Fruit fly (Drosophila melanogaster) Kc167 (cell line): ENCODE results near the gene CG31253.
"Not testable (repeated sequence)": the region's sequence is repeated elsewhere in the genome, so short reads cannot be mapped to it uniquely, and the experiment has no call there.

Experiments
- Myc ChIP-seq: fragments of >200 bp; optimal IDR thresholded peaks from 2 replicates; lab custom pipeline; 2017; ENCODE audit warnings: missing external identifiers
- Sin3A ChIP-seq: fragments of >200 bp; optimal IDR thresholded peaks from 2 replicates; lab custom pipeline; 2018; ENCODE audit warnings: missing external identifiers
- h ChIP-seq: fragments of >200 bp; optimal IDR thresholded peaks from 3 replicates; lab custom pipeline; 2018; ENCODE audit warnings: missing external identifiers
- insv ChIP-seq: fragments of >200 bp; optimal IDR thresholded peaks from 3 replicates; lab custom pipeline; 2018; ENCODE audit warnings: missing external identifiers
- psq ChIP-seq: fragments of >200 bp; optimal IDR thresholded peaks from 2 replicates; lab custom pipeline; 2017; ENCODE audit warnings: missing external identifiers
- ttk ChIP-seq: sonication (Bioruptor generic); optimal IDR thresholded peaks from 2 replicates; lab custom pipeline; 2017; ENCODE audit warnings: missing external identifiers

Gene CG31253

DNA sequence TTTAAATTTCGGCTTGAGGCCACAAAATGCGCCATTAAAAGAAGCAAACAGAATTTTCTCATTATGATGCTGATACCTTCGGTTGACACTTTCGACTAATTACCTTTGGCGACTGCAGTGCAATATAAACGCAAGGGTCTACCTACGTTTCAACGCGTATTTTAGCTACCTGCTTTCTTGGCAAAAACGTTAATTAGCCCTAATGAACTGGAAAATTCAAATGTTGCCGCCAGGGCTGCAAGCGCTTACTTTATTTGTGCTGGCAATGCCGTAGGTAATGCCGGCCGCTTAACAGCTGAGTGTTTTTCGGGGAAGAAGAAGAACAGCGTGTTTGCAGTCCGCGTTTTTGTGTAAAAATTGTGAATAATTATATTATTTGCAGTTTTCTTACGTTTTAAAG, at the start of gene CG31253:
TSS of gene CG31253 (minus strand) at position 101 of the 400 bp plus-strand sequence.
- not testable (repeated sequence) for TF ChIP-seq ttk, h, Sin3A (lab: Kevin White, UChicago)

DNA sequence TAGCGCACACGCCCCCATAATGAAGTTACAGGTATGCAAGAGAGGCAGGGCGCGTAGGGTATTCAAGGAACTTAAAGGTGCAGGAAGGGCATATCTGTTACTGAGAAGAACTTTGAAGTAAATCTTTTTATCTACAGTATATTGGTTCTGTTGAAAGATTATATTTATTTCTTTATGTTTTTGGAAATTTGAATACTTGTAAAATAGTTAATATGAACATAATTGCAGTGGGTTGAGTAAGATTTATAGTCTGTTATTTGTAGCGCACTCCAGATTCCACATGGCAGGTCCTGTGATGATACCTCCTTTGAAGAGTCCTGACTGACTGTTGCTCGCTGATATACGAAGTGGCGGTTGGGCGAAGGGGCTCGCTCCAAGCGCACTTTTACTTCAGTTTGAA, 43.7 kb upstream of the CG31253 start:
- no peak for TF ChIP-seq h (lab: Kevin White, UChicago)
- no peak for TF ChIP-seq Sin3A (lab: Kevin White, UChicago)
- TF ChIP-seq psq (lab: Kevin White, UChicago), result no peak
- TF ChIP-seq ttk (lab: Kevin White, UChicago), result no peak
- no peak for TF ChIP-seq insv (lab: Kevin White, UChicago)
- no peak for TF ChIP-seq Myc (lab: Kevin White, UChicago)

DNA sequence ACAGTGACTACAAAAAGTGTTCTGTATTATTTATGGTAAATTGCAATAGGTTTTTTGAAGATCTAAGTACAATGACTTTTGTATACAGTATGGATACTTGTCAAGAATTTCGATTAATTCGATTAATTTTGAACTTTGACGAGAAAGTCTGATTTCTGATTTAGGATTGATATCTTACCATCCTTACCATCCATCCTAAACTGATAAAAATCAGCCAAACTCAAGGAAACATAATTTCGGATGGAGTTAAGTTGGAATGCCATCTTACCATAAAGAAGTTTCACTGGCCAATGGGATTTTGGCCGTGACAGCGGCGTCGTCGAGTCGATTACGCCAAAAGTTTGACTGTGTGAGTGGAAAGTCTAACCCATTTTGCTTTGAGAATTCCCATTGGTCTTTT, 30.3 kb upstream of the CG31253 start, which contains the start of gene CG4815:
TSS of gene CG4815 (minus strand) at position 101 of the 400 bp plus-strand sequence.
- TF ChIP-seq ttk (lab: Kevin White, UChicago), result no peak
- TF ChIP-seq insv (lab: Kevin White, UChicago), result no peak
- no peak for TF ChIP-seq Sin3A (lab: Kevin White, UChicago)
- no peak for TF ChIP-seq h (lab: Kevin White, UChicago)

DNA sequence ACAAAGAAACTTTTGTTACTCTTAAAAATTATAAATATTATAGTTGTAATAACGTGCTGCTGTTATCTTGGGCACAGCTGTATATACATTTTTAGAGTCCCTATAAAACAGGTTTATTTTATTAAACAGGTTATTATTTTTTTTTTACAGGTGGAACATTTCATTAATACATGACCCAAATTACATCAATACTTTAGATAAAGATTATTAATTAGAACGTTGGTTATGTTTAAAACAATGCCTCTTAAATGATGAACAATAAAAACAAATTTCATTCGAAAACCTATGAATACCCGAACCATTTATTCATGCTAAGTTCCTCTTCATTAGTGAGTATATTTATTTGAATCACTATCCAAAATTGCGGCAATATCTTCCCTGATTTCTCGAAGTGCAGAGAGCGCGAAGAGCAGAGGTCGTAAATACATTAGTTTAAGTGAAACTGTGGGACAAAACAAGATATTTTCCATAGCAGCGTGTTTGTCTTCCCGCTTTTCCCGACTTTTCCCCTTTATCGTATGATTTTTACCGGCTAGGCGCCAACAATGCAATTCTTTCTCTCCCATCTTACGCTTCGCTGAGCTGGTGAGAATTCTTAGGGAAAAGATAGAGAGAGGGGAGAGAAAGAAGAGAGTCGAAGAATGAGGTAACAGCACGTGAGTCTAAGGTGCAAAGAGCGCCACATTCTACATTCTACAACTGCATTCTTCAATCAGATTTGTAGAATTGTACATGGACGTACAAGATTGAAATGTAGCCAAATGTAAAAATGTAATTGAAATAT, 28.5 kb upstream of the CG31253 start:
- TF ChIP-seq h (lab: Kevin White, UChicago) (no peak), Sin3A (lab: Kevin White, UChicago) (no peak), ttk (lab: Kevin White, UChicago) (no peak), psq (lab: Kevin White, UChicago) (no peak), insv (lab: Kevin White, UChicago) (no peak), Myc (lab: Kevin White, UChicago) (no peak)

DNA sequence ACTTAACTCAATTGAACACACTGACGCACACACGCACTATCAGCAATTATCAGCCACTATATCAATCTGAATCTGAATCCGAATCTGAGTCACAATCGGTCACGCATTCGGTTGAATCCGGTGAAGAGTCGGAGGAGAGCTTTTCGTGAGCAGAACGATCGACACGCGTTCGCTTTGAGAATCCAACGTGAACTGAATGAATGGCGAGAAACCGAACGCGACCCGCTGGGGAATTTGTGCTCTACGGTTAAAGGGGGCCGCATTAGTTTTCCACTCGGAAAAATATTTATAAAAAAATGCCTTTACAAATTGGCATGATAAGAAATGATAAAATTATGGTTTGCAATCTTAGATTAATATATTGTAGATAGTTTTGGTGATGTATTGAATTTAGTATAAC, 27.8 kb upstream of the CG31253 start, which contains the start of gene betaTub97EF:
TSS of gene betaTub97EF (minus strand) at position 196 of the 400 bp plus-strand sequence.
- TF ChIP-seq h (lab: Kevin White, UChicago), result no peak

DNA sequence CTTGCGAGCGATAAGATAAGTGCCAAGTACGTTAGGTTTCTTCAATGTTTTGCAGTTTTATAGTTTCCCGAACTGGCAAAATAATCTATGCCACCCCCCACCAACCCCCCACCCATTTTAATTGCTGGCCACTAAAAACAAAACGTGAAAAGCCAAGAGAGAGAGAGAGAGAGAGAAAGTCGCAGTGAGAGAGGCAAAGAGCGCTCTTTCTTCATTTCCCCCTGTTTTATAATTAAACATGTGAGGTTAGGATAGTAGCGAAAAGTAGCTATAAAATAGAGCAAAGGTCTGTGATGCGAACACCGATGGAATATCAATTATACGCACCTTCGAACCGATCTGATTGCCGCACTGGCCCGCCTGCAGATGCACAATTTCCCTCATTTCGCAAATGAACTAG, 27.4 kb upstream of the CG31253 start:
- TF ChIP-seq psq (lab: Kevin White, UChicago), result no peak
- no peak for TF ChIP-seq Myc (lab: Kevin White, UChicago)
- TF ChIP-seq h (lab: Kevin White, UChicago), result no peak
- TF ChIP-seq insv (lab: Kevin White, UChicago), result no peak
- no peak for TF ChIP-seq Sin3A (lab: Kevin White, UChicago)
- TF ChIP-seq ttk (lab: Kevin White, UChicago), result no peak

DNA sequence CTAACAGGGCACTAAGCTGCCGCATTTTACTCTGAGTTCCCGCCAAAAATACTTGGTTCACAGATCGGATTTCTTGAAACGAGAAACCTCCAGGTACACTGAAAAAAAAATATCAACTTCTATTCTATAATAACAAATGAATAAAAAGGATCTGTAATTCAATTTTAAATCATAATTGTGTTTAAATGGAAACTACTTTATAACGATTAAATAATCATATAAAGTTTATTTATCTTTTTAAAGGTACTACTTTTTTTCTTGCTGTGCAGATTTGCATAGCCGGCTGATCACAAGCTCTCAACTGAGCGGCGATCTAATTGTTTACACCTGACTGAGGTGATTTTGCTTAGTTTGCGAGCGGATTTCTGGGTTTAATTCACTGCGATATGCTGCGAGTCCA, 27.0 kb upstream of the CG31253 start:
- TF ChIP-seq Myc (lab: Kevin White, UChicago) (no peak), ttk (lab: Kevin White, UChicago) (no peak), Sin3A (lab: Kevin White, UChicago) (no peak), insv (lab: Kevin White, UChicago) (no peak), h (lab: Kevin White, UChicago) (no peak), psq (lab: Kevin White, UChicago) (no peak)

DNA sequence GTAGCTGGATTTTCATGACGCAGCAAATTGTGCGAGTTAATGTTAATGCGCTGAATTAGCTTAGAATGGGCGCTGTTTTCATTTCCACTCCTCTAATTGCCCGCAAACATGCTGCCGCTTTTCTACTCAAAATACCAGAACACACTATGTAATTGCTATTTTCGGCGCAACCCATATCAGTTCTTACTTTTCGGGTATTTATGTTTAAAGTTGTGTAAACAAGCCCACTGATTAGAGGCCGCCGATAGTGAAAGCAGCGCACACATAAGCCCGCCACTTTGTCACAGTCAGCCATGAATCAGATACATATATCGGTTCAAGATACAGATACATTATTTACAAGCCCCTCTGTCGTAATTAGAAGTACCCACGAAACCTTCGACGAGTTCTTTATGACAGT, 26.4 kb upstream of the CG31253 start:
- TF ChIP-seq insv (lab: Kevin White, UChicago), result no peak

DNA sequence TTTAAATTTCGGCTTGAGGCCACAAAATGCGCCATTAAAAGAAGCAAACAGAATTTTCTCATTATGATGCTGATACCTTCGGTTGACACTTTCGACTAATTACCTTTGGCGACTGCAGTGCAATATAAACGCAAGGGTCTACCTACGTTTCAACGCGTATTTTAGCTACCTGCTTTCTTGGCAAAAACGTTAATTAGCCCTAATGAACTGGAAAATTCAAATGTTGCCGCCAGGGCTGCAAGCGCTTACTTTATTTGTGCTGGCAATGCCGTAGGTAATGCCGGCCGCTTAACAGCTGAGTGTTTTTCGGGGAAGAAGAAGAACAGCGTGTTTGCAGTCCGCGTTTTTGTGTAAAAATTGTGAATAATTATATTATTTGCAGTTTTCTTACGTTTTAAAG, 2.7 kb upstream of the CG31253 start, which contains the start of the genes CG31131 and CG4849:
TSS of gene CG31131 (minus strand) at position 101 of the 400 bp plus-strand sequence.
TSS of gene CG4849 (plus strand) at position 297 of the 400 bp plus-strand sequence.
- not testable (repeated sequence) for TF ChIP-seq Myc, insv, ttk (lab: Kevin White, UChicago)

DNA sequence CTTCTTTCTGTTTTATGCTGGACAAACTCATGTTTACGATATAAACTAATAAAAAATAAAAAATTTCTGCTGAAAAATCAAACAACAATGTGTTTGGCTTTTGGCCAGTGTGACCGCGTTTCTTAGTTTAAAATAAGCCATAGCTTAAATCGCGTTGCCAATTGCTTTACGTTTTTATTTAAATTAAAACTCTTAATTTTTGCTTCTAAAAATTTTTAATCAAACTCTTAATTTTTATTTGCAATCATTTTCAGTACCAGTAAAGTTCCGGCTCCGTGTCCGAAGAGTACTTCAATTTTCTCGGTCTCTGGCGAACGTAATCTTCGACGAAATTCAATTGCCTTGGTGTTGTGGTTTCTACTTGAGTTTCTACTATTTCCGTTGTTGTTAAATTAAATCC, 1.2 kb downstream of the CG31253 start, which contains the start of the genes CG42487 and CG4884:
TSS of gene CG42487 (minus strand) at position 101 of the 400 bp plus-strand sequence.
TSS of gene CG4884 (minus strand) at position 101 of the 400 bp plus-strand sequence.
- not testable (repeated sequence) for TF ChIP-seq Myc, Sin3A, psq (lab: Kevin White, UChicago)

DNA sequence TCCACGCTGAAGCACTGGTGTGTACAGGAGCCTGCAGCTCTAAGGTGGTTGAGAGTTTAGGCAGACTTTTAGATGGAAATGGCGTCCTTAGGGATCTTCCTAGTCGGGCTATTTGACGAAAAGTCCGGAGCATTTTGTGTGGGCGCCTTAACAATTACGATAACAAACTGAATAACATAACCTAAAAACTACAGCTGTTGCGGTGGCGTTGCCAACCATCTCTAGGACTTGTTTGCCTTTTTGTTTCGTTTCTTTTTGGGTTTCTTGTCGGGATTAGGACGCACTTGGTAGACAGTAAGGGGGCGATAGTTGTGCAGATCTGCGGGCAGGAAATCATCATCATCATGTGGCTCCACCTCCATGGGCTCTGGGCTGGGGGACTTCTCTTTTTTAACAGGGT, 2.4 kb downstream of the CG31253 start:
- TF ChIP-seq Sin3A (lab: Kevin White, UChicago), result no peak
- no peak for TF ChIP-seq Myc (lab: Kevin White, UChicago)
- no peak for TF ChIP-seq ttk (lab: Kevin White, UChicago)
- no peak for TF ChIP-seq h (lab: Kevin White, UChicago)
- TF ChIP-seq psq (lab: Kevin White, UChicago), result no peak
- TF ChIP-seq insv (lab: Kevin White, UChicago), result no peak

DNA sequence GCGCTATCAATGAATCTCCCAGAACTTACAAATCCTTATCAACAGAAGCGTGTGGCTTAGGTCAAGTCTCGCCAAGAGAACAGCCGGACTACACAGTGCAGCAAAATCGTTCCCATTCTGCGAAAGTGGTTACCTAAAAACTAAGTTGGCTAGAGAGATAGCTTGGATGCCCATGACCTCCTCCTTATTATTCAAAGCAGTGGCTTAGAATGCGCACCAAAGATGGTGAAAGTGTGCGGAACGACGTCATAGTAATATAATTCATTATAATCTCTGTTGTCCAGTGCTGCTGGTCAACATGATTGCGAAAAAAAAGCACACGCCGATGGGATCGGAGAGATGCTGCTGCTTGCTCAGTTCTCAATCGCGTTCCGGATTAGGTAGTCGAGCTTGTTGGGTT, 5.8 kb downstream of the CG31253 start, which contains the start of gene Nep7:
TSS of gene Nep7 (plus strand) at position 385 of the 400 bp plus-strand sequence.
- TF ChIP-seq insv (lab: Kevin White, UChicago) (no peak), psq (lab: Kevin White, UChicago) (no peak), h (lab: Kevin White, UChicago) (no peak), Sin3A (lab: Kevin White, UChicago) (no peak), ttk (lab: Kevin White, UChicago) (no peak), Myc (lab: Kevin White, UChicago) (no peak)
